1 fruit fly cellular context compared by ENCODE assay signal in the genomic region with DNA sequence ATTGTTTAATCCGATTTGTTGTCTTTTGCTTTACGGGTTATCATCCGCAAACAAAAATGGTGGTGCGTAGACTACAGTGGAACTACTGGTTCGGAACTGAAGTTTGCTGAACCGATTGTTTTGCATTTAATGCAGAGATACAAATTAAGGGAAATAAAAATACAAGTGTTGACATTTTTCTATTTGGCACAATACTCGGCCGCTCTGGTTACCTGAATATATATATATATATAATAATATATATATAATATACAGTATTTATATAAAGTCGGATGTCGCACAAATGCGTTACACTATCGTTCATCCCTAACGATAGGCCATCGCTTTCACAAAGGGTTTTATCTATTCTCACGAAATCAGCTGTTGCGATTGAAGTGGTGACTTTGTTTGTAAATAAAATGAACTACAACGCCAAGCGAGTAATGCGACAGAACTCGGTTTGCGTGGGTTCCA.
TF ChIP-seq lines count a peak whose summit lies in the region.

TSS of gene DCAF12 (minus strand) at position 204 of the 453 bp plus-strand sequence.
TSS of gene Spt3 (plus strand) at position 329 of the 453 bp plus-strand sequence.

TF ChIP-seq in whole organism, embryonic, 481 proteins besides CTCF, POLR2A, EP300 and RAD21 (continued from another document and continues in another):
- TF ChIP-seq ttk (GFP tag; IDR thresholded peaks at IDR 0.05; lab: Robert Waterston, UW) (no peak), ems (GFP tag; optimal IDR thresholded peaks at IDR 0.05; lab: Kevin White, UChicago) (peak; percentile 78), Sox100B (GFP tag; optimal IDR thresholded peaks at IDR 0.05; lab: Kevin White, UChicago) (no peak), CG5245 (GFP tag; optimal IDR thresholded peaks at IDR 0.05; lab: Kevin White, UChicago) (no peak), stc (GFP tag; IDR thresholded peaks at IDR 0.05; lab: Robert Waterston, UW) (no peak), CG9797 (GFP tag; optimal IDR thresholded peaks at IDR 0.05; lab: Kevin White, UChicago) (peak; percentile 12), schlank (tag; optimal IDR thresholded peaks at IDR 0.05; lab: Kevin White, UChicago) (no peak), grau (tag; optimal IDR thresholded peaks at IDR 0.05; lab: Kevin White, UChicago) (peak; percentile 79), Max (GFP tag; optimal IDR thresholded peaks at IDR 0.05; lab: Kevin White, UChicago) (no peak), CG8290 (GFP tag; optimal IDR thresholded peaks at IDR 0.05; lab: Kevin White, UChicago) (peak; percentile 27), CG8290 (tag; optimal IDR thresholded peaks at IDR 0.05; lab: Kevin White, UChicago) (no peak), Myb (GFP tag; optimal IDR thresholded peaks at IDR 0.05; lab: Kevin White, UChicago) (no peak), CG10959 (GFP tag; IDR thresholded peaks at IDR 0.05; lab: Robert Waterston, UW) (no peak), Nf-YC (tag; optimal IDR thresholded peaks at IDR 0.05; lab: Kevin White, UChicago) (no peak), trh (GFP tag; optimal IDR thresholded peaks at IDR 0.05; lab: Kevin White, UChicago) (no peak), pan (optimal IDR thresholded peaks at IDR 0.05; lab: Kevin White, UChicago) (no peak), pan (GFP tag; optimal IDR thresholded peaks at IDR 0.05 in 1 of 2, IDR thresholded peaks at IDR 0.05 in 1 of 2) (no peak), nerfin-2 (GFP tag; IDR thresholded peaks at IDR 0.05; lab: Robert Waterston, UW; ENCODE audit: partially characterized antibody) (peak; percentile 70), ap (GFP tag; IDR thresholded peaks at IDR 0.05; lab: Robert Waterston, UW) (no peak), sim (GFP tag; IDR thresholded peaks at IDR 0.05; lab: Robert Waterston, UW) (no peak), sc (optimal IDR thresholded peaks at IDR 0.05; lab: Kevin White, UChicago) (no peak), sc (GFP tag; optimal IDR thresholded peaks at IDR 0.05; lab: Kevin White, UChicago) (peak; percentile 29), CG10462 (GFP tag; optimal IDR thresholded peaks at IDR 0.05; lab: Kevin White, UChicago) (no peak), CG7372 (GFP tag; IDR thresholded peaks at IDR 0.05; lab: Robert Waterston, UW) (peak; percentile 48; the same call in 1 of the 2 replicates), CG2116 (GFP tag; optimal IDR thresholded peaks at IDR 0.05; lab: Kevin White, UChicago) (peak; percentile 35), D19B (GFP tag; optimal IDR thresholded peaks at IDR 0.05; lab: Kevin White, UChicago) (peak; percentile 10), Drgx (GFP tag; IDR thresholded peaks at IDR 0.05; lab: Robert Waterston, UW) (no peak), eyg (GFP tag; optimal IDR thresholded peaks at IDR 0.05; lab: Kevin White, UChicago) (peak; percentile 47), CG3726 (GFP tag; IDR thresholded peaks at IDR 0.05; lab: Robert Waterston, UW) (no peak), CG8944 (GFP tag; optimal IDR thresholded peaks at IDR 0.05; lab: Kevin White, UChicago) (no peak), cg (GFP tag; optimal IDR thresholded peaks at IDR 0.05; lab: Kevin White, UChicago) (no peak), MTF-1 (GFP tag; optimal IDR thresholded peaks at IDR 0.05; lab: Kevin White, UChicago; ENCODE audit: borderline replicate concordance) (no peak), chif (GFP tag; optimal IDR thresholded peaks at IDR 0.05; lab: Kevin White, UChicago) (no peak), CG10366 (GFP tag; IDR thresholded peaks at IDR 0.05; lab: Robert Waterston, UW) (peak; percentile 35; the same call in 1 of the 2 replicates), CG6175 (GFP tag; IDR thresholded peaks at IDR 0.05; lab: Robert Waterston, UW) (no peak), peb (GFP tag; IDR thresholded peaks at IDR 0.05; lab: Robert Waterston, UW) (no peak), ase (GFP tag; IDR thresholded peaks at IDR 0.05; lab: Robert Waterston, UW) (no peak), CG4820 (GFP tag; optimal IDR thresholded peaks at IDR 0.05; lab: Kevin White, UChicago) (no peak), CG11696 (GFP tag; IDR thresholded peaks at IDR 0.05; lab: Robert Waterston, UW) (no peak), CG14050 (GFP tag; IDR thresholded peaks at IDR 0.05; lab: Robert Waterston, UW) (no peak), CG4328 (GFP tag; optimal IDR thresholded peaks at IDR 0.05; lab: Kevin White, UChicago) (no peak), chinmo (GFP tag; IDR thresholded peaks at IDR 0.05; lab: Robert Waterston, UW; ENCODE audit: partially characterized antibody) (peak; percentile 81; the same call in 2 of the 4 replicates), lbe (GFP tag; optimal IDR thresholded peaks at IDR 0.05; lab: Kevin White, UChicago) (no peak), CG7556 (GFP tag; optimal IDR thresholded peaks at IDR 0.05; lab: Kevin White, UChicago) (no peak), sqz (GFP tag; optimal IDR thresholded peaks at IDR 0.05; lab: Kevin White, UChicago) (no peak), CG8478 (optimal IDR thresholded peaks at IDR 0.05; lab: Kevin White, UChicago) (no peak), CG8359 (GFP tag; optimal IDR thresholded peaks at IDR 0.05; lab: Kevin White, UChicago; ENCODE audit: borderline replicate concordance) (peak; percentile 40), Lim3 (GFP tag; IDR thresholded peaks at IDR 0.05; lab: Robert Waterston, UW) (no peak), eve (GFP tag; optimal IDR thresholded peaks at IDR 0.05; lab: Kevin White, UChicago) (no peak), sens-2 (GFP tag; IDR thresholded peaks at IDR 0.05; lab: Robert Waterston, UW) (no peak), Adf1 (GFP tag; IDR thresholded peaks at IDR 0.05; lab: Robert Waterston, UW) (no peak), vnd (GFP tag; IDR thresholded peaks at IDR 0.05; lab: Robert Waterston, UW; ENCODE audit: partially characterized antibody) (peak; percentile 96), gcm (GFP tag; optimal IDR thresholded peaks at IDR 0.05; lab: Kevin White, UChicago) (peak; percentile 51), CG11093 (GFP tag; IDR thresholded peaks at IDR 0.05; lab: Robert Waterston, UW) (no peak; the same call in 2 of the 3 replicates), CG10147 (GFP tag; optimal IDR thresholded peaks at IDR 0.05; lab: Kevin White, UChicago) (peak; percentile 64), br (optimal IDR thresholded peaks at IDR 0.05; lab: Kevin White, UChicago) (no peak), Fer3 (tag; optimal IDR thresholded peaks at IDR 0.05; lab: Kevin White, UChicago) (no peak), Ada2b (GFP tag; IDR thresholded peaks at IDR 0.05; lab: Robert Waterston, UW) (no peak), Doc3 (GFP tag; IDR thresholded peaks at IDR 0.05; lab: Robert Waterston, UW; ENCODE audit: partially characterized antibody) (peak; percentile 97), CG9437 (GFP tag; optimal IDR thresholded peaks at IDR 0.05; lab: Kevin White, UChicago) (peak; percentile 74), CG34422 (GFP tag; IDR thresholded peaks at IDR 0.05; lab: Robert Waterston, UW) (peak; percentile 43; the same call in 2 of the 3 replicates), CG10543 (GFP tag; optimal IDR thresholded peaks at IDR 0.05; lab: Kevin White, UChicago) (peak; percentile 67), h (optimal IDR thresholded peaks at IDR 0.05; lab: Kevin White, UChicago) (no peak), Bteb2 (GFP tag; optimal IDR thresholded peaks at IDR 0.05; lab: Kevin White, UChicago) (no peak), salm (tag; optimal IDR thresholded peaks at IDR 0.05; lab: Kevin White, UChicago) (peak; percentile 10), CG18599 (GFP tag; optimal IDR thresholded peaks at IDR 0.05; lab: Kevin White, UChicago) (peak; percentile 62), Rx (GFP tag; IDR thresholded peaks at IDR 0.05; lab: Robert Waterston, UW) (peak; percentile 10; the same call in 1 of the 2 replicates), CG16813 (GFP tag; IDR thresholded peaks at IDR 0.05; lab: Robert Waterston, UW; ENCODE audit: partially characterized antibody) (peak; percentile 96), emc (GFP tag; optimal IDR thresholded peaks at IDR 0.05; lab: Kevin White, UChicago) (no peak), CG10979 (tag; optimal IDR thresholded peaks at IDR 0.05; lab: Kevin White, UChicago) (no peak), sug (tag; optimal IDR thresholded peaks at IDR 0.05; lab: Kevin White, UChicago) (no peak), CG16779 (GFP tag; IDR thresholded peaks at IDR 0.05; lab: Robert Waterston, UW) (no peak), gsb (GFP tag; IDR thresholded peaks at IDR 0.05; lab: Robert Waterston, UW) (no peak), CkIIα-i1 (GFP tag; IDR thresholded peaks at IDR 0.05; lab: Robert Waterston, UW) (no peak), hb (GFP tag; IDR thresholded peaks at IDR 0.05; lab: Robert Waterston, UW; ENCODE audit: partially characterized antibody) (peak; percentile 94), vfl (GFP tag; optimal IDR thresholded peaks at IDR 0.05; lab: Kevin White, UChicago) (no peak), CG2712 (tag; optimal IDR thresholded peaks at IDR 0.05; lab: Kevin White, UChicago) (peak; percentile 81), unc-4 (GFP tag; IDR thresholded peaks at IDR 0.05; lab: Robert Waterston, UW; ENCODE audit: partially characterized antibody) (peak; percentile 87), CG31365 (tag; optimal IDR thresholded peaks at IDR 0.05; lab: Kevin White, UChicago) (no peak), crol (GFP tag; IDR thresholded peaks at IDR 0.05; lab: Robert Waterston, UW) (no peak), sob (GFP tag; IDR thresholded peaks at IDR 0.05; lab: Robert Waterston, UW) (peak; percentile 43; the same call in 1 of the 2 replicates), CG3281 (GFP tag; optimal IDR thresholded peaks at IDR 0.05; lab: Kevin White, UChicago) (peak; percentile 63), CG15479 (GFP tag; optimal IDR thresholded peaks at IDR 0.05; lab: Kevin White, UChicago) (no peak), CG18262 (tag; optimal IDR thresholded peaks at IDR 0.05; lab: Kevin White, UChicago) (no peak), her (GFP tag; optimal IDR thresholded peaks at IDR 0.05; lab: Kevin White, UChicago) (no peak), CG7839 (tag; optimal IDR thresholded peaks at IDR 0.05; lab: Kevin White, UChicago) (no peak), org-1 (GFP tag; optimal IDR thresholded peaks at IDR 0.05; lab: Kevin White, UChicago) (no peak), psq (GFP tag; optimal IDR thresholded peaks at IDR 0.05; lab: Kevin White, UChicago) (peak; percentile 1), CG14710 (tag; optimal IDR thresholded peaks at IDR 0.05; lab: Kevin White, UChicago) (peak; percentile 83), kah (GFP tag; optimal IDR thresholded peaks at IDR 0.05; lab: Kevin White, UChicago) (peak; percentile 17), CG18476 (GFP tag; optimal IDR thresholded peaks at IDR 0.05; lab: Kevin White, UChicago) (no peak), NC2β (GFP tag; optimal IDR thresholded peaks at IDR 0.05; lab: Kevin White, UChicago) (no peak), shn (GFP tag; optimal IDR thresholded peaks at IDR 0.05; lab: Kevin White, UChicago) (no peak), CG7745 (tag; optimal IDR thresholded peaks at IDR 0.05; lab: Kevin White, UChicago) (no peak), CG4730 (GFP tag; IDR thresholded peaks at IDR 0.05; lab: Robert Waterston, UW) (peak; percentile 32; the same call in 1 of the 2 replicates), sr (GFP tag; IDR thresholded peaks at IDR 0.05; lab: Robert Waterston, UW) (no peak), odd (GFP tag; optimal IDR thresholded peaks at IDR 0.05; lab: Kevin White, UChicago) (no peak), HHEX (GFP tag; optimal IDR thresholded peaks at IDR 0.05; lab: Kevin White, UChicago) (no peak), bcd (GFP tag; optimal IDR thresholded peaks at IDR 0.05; lab: Kevin White, UChicago) (peak; percentile 57), CG18011 (GFP tag; optimal IDR thresholded peaks at IDR 0.05; lab: Kevin White, UChicago) (no peak), CG3847 (GFP tag; IDR thresholded peaks at IDR 0.05; lab: Robert Waterston, UW) (peak; percentile 63), Hr39 (optimal IDR thresholded peaks at IDR 0.05; lab: Kevin White, UChicago) (no peak), CG10209 (GFP tag; optimal IDR thresholded peaks at IDR 0.05; lab: Kevin White, UChicago) (no peak), nau (GFP tag; optimal IDR thresholded peaks at IDR 0.05; lab: Kevin White, UChicago) (no peak), usp (GFP tag; optimal IDR thresholded peaks at IDR 0.05; lab: Kevin White, UChicago) (no peak), HmgZ (tag; optimal IDR thresholded peaks at IDR 0.05; lab: Kevin White, UChicago) (no peak), lov (optimal IDR thresholded peaks at IDR 0.05; lab: Kevin White, UChicago) (no peak), lov (GFP tag; IDR thresholded peaks at IDR 0.05; lab: Robert Waterston, UW) (no peak), CG7928 (GFP tag; optimal IDR thresholded peaks at IDR 0.05; lab: Kevin White, UChicago) (peak; percentile 5), CG30431 (GFP tag; optimal IDR thresholded peaks at IDR 0.05; lab: Kevin White, UChicago) (peak; percentile 40), CG1024 (GFP tag; IDR thresholded peaks at IDR 0.05; lab: Robert Waterston, UW) (no peak), lilli (GFP tag; optimal IDR thresholded peaks at IDR 0.05; lab: Kevin White, UChicago) (peak; percentile 12), CG5953 (GFP tag; IDR thresholded peaks at IDR 0.05; lab: Robert Waterston, UW) (no peak), gce (GFP tag; IDR thresholded peaks at IDR 0.05; lab: Robert Waterston, UW) (no peak), mld (GFP tag; IDR thresholded peaks at IDR 0.05; lab: Robert Waterston, UW; ENCODE audit: partially characterized antibody) (peak; percentile 72; the same call in 1 of the 3 replicates), sima (GFP tag; optimal IDR thresholded peaks at IDR 0.05; lab: Kevin White, UChicago) (no peak), stwl (tag; optimal IDR thresholded peaks at IDR 0.05; lab: Kevin White, UChicago) (peak; percentile 82), kay (GFP tag; optimal IDR thresholded peaks at IDR 0.05; lab: Kevin White, UChicago) (peak; percentile 58), MESR4 (GFP tag; optimal IDR thresholded peaks at IDR 0.05; lab: Kevin White, UChicago) (no peak), CG9876 (GFP tag; optimal IDR thresholded peaks at IDR 0.05; lab: Kevin White, UChicago) (no peak), Dbx (GFP tag; IDR thresholded peaks at IDR 0.05; lab: Robert Waterston, UW) (peak; percentile 49; the same call in 1 of the 3 replicates), caup (GFP tag; optimal IDR thresholded peaks at IDR 0.05; lab: Kevin White, UChicago; ENCODE audit: severe bottlenecking) (peak; percentile 61), CG10654 (GFP tag; optimal IDR thresholded peaks at IDR 0.05; lab: Kevin White, UChicago) (peak; percentile 40), aop (GFP tag; IDR thresholded peaks at IDR 0.05; lab: Robert Waterston, UW) (no peak), CrebB (tag; optimal IDR thresholded peaks at IDR 0.05; lab: Kevin White, UChicago) (no peak), CG3065 (GFP tag; optimal IDR thresholded peaks at IDR 0.05; lab: Kevin White, UChicago) (no peak), CG11398 (GFP tag; optimal IDR thresholded peaks at IDR 0.05; lab: Kevin White, UChicago) (no peak), ara (GFP tag; IDR thresholded peaks at IDR 0.05; lab: Robert Waterston, UW) (no peak)
